Fruit fly (Drosophila melanogaster): Measurements from ENCODE around the gene dls.

DNA sequence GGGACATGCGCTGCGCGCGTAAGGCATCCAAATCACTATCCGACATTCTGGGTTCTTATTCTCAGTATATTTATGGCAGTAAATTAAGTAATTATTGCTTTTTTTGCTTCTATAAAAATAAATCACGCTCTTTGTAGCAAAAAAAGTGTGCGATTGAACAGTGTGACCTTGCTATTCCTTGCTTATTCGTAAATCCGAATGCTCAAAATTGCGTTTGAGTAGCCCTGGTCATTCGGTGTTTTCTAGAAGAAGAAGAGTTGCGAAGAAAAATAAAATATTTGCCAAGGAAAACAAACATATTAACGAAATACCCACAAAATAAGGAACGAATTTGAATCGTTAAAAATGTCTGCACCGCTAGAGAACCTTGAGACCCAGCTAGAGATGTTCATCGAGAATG lies 30.7 kb downstream of the dls start, which contains the start of the genes PDCD-5 and MED10:
- TF ChIP-seq lz (GFP tag; optimal IDR thresholded peaks at IDR 0.05): no peak
- no peak for TF ChIP-seq CG8632 (GFP tag; optimal IDR thresholded peaks at IDR 0.05)
- TF ChIP-seq acj6 (GFP tag; optimal IDR thresholded peaks at IDR 0.05): no peak
- no peak for TF ChIP-seq OdsH (GFP tag; optimal IDR thresholded peaks at IDR 0.05)
- no peak for TF ChIP-seq Hr39 (GFP tag; optimal IDR thresholded peaks at IDR 0.05)
- TF ChIP-seq eg (GFP tag; IDR thresholded peaks at IDR 0.05): no peak
- TF ChIP-seq Eip93F (GFP tag; optimal IDR thresholded peaks at IDR 0.05): no peak
- no peak for TF ChIP-seq Blimp-1 (GFP tag; optimal IDR thresholded peaks at IDR 0.05)
- TF ChIP-seq CG8119 (GFP tag; IDR thresholded peaks at IDR 0.05): no peak
